Fruit fly (Drosophila melanogaster) Kc167 (cell line): ENCODE measurements around the gene CG32191.

Experiments used
- Sin3A ChIP-seq: fragments of >200 bp; optimal IDR thresholded peaks from 2 replicates; lab custom pipeline; 2018; ENCODE audit warnings: missing external identifiers
- h ChIP-seq: fragments of >200 bp; optimal IDR thresholded peaks from 3 replicates; lab custom pipeline; 2018; ENCODE audit warnings: missing external identifiers
- ttk ChIP-seq: sonication (Bioruptor generic); optimal IDR thresholded peaks from 2 replicates; lab custom pipeline; 2017; ENCODE audit warnings: missing external identifiers

DNA sequence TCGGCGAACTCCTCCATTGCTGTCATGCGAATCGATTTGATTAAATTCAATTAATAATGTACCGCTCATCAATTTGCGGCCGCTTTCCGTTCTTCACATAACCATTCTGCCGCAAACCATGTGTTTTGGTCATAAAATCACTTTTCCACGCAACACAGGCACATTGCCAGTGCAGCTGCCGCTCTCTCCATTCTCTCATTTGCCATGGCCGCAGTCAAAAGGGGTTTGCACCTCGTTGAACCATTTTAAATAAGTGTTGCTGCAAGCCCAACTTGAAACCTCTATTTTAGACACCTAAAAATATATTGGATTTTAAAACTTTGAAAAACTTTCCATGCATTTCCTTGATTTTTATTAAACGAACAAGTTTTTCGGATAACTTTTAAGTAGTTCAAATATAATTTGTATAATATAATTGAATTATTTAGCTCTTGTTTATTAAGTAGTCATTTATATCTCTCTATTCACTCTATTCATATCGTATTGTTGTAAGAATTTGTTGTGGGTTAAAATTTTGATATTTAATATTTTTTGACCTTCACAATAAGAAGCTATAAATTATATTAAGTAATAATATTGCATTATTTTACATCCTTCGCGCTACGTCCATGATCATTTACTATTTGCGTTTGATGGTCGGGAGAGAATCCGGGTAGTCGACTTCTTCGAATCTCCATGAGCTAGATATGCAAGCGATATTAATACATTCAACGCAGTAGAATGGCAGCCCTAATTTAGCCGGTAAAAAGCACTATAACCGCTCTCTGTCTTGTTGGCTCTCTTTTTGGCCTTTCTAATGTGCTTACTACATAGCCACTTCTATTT, 47.9 kb upstream of the CG32191 start, which contains the start of gene CG5535:
- TF ChIP-seq h (lab: Kevin White, UChicago) (no peak), Sin3A (lab: Kevin White, UChicago) (no peak), ttk (no peak)
